Fruit fly (Drosophila melanogaster) whole organism, embryonic: ENCODE measurements around the gene CG10801.

Experiments
- Ada2b ChIP-seq: fragments of 200-800 bp; sonication (Bioruptor generic); IDR thresholded peaks from 2 replicates; pipeline ENCODE4 v1.3.6; 2022; ENCODE audit warnings: missing biosample characterization, missing genetic modification characterization
- Atf-2 ChIP-seq: fragments of 200-800 bp; sonication (Bioruptor generic); optimal IDR thresholded peaks from 2 replicates; lab custom pipeline; 2016; ENCODE audit warnings: missing biosample characterization, missing genetic modification characterization
- Atf3 ChIP-seq: fragments of 200-800 bp; sonication (Bioruptor generic); optimal IDR thresholded peaks from 3 replicates; lab custom pipeline; 2016; ENCODE audit warnings: missing biosample characterization, missing genetic modification characterization
- B-H2 ChIP-seq: fragments of 200-800 bp; sonication (Bioruptor generic); optimal IDR thresholded peaks from 2 replicates; lab custom pipeline; 2018; ENCODE audit warnings: missing biosample characterization, mild to moderate bottlenecking, missing genetic modification characterization
- CG10267 ChIP-seq: fragments of 200-800 bp; sonication (Bioruptor generic); optimal IDR thresholded peaks from 2 replicates; lab custom pipeline; 2018; ENCODE audit warnings: missing biosample characterization, mild to moderate bottlenecking, missing genetic modification characterization, moderate library complexity
- CG10274 ChIP-seq: fragments of 200-800 bp; sonication (Bioruptor generic); optimal IDR thresholded peaks from 3 replicates; lab custom pipeline; 2017; ENCODE audit warnings: missing biosample characterization, mild to moderate bottlenecking, missing genetic modification characterization
- CG10959 ChIP-seq: fragments of 200-800 bp; sonication (Bioruptor generic); IDR thresholded peaks from 2 replicates; pipeline ENCODE4 v1.3.6; 2022; ENCODE audit warnings: missing biosample characterization, missing genetic modification characterization
- CG11504 ChIP-seq: fragments of 200-800 bp; sonication (Bioruptor generic); optimal IDR thresholded peaks from 3 replicates; lab custom pipeline; 2019; ENCODE audit warnings: missing biosample characterization, mild to moderate bottlenecking, missing genetic modification characterization, moderate library complexity
- CG12391 ChIP-seq: fragments of 200-800 bp; sonication (Bioruptor generic); optimal IDR thresholded peaks from 3 replicates; lab custom pipeline; 2018; ENCODE audit warnings: missing biosample characterization, mild to moderate bottlenecking, missing genetic modification characterization, moderate library complexity
- CG14014 ChIP-seq: fragments of 200-800 bp; sonication (Bioruptor generic); IDR thresholded peaks from 2 replicates; pipeline ENCODE4 v1.3.6; 2022; ENCODE audit warnings: missing biosample characterization, missing genetic modification characterization
- CG15073 ChIP-seq: fragments of 200-800 bp; sonication (Bioruptor generic); optimal IDR thresholded peaks from 2 replicates; lab custom pipeline; 2016; ENCODE audit warnings: missing biosample characterization, missing genetic modification characterization
- CG16863 ChIP-seq: fragments of 200-800 bp; sonication (Bioruptor generic); optimal IDR thresholded peaks from 3 replicates; lab custom pipeline; 2016; ENCODE audit warnings: missing biosample characterization, missing genetic modification characterization
- CG17186 ChIP-seq: fragments of 200-800 bp; sonication (Bioruptor generic); optimal IDR thresholded peaks from 3 replicates; lab custom pipeline; 2017; ENCODE audit warnings: missing biosample characterization, missing genetic modification reagents, missing genetic modification characterization
- CG18262 ChIP-seq: fragments of 200-800 bp; optimal IDR thresholded peaks from 3 replicates; lab custom pipeline; 2019; ENCODE audit warnings: missing biosample characterization, mild to moderate bottlenecking, missing genetic modification characterization, moderate library complexity
- CG2678 ChIP-seq: fragments of 200-800 bp; sonication (Bioruptor generic); optimal IDR thresholded peaks from 3 replicates; lab custom pipeline; 2019; ENCODE audit warnings: missing biosample characterization, mild to moderate bottlenecking, missing genetic modification characterization, moderate library complexity
- CG30020 ChIP-seq: fragments of 200-800 bp; optimal IDR thresholded peaks from 2 replicates; lab custom pipeline; 2019; ENCODE audit warnings: missing biosample characterization, mild to moderate bottlenecking, missing genetic modification characterization, moderate library complexity
- CG32772 ChIP-seq: fragments of 200-800 bp; sonication (Bioruptor generic); IDR thresholded peaks from 2 replicates; pipeline ENCODE4 v1.3.6; 2022; ENCODE audit warnings: missing biosample characterization, missing genetic modification characterization
- CG3847 ChIP-seq: fragments of 200-800 bp; sonication (Bioruptor generic); IDR thresholded peaks from 2 replicates; pipeline ENCODE4 v1.3.6; 2022; ENCODE audit warnings: missing biosample characterization, missing genetic modification characterization
- CG4360 ChIP-seq: fragments of 200-800 bp; sonication (Bioruptor generic); IDR thresholded peaks from 2 replicates; pipeline ENCODE4 v1.3.6; 2022; ENCODE audit warnings: missing biosample characterization, missing genetic modification characterization
- CG4707 ChIP-seq: fragments of 200-800 bp; sonication (Bioruptor generic); optimal IDR thresholded peaks from 2 replicates; lab custom pipeline; 2018; ENCODE audit warnings: missing biosample characterization, mild to moderate bottlenecking, missing genetic modification characterization, moderate library complexity
- CG5180 ChIP-seq: fragments of 200-800 bp; sonication (Bioruptor generic); optimal IDR thresholded peaks from 3 replicates; lab custom pipeline; 2017; ENCODE audit warnings: missing biosample characterization, missing genetic modification characterization, mild to moderate bottlenecking, moderate library complexity, missing genetic modification reagents
- CG6254 ChIP-seq: fragments of 200-800 bp; sonication (Bioruptor generic); optimal IDR thresholded peaks from 3 replicates; lab custom pipeline; 2017; ENCODE audit warnings: mild to moderate bottlenecking, missing biosample characterization, missing genetic modification reagents, missing genetic modification characterization
- CG6765 ChIP-seq: fragments of 200-800 bp; sonication (Bioruptor generic); optimal IDR thresholded peaks from 3 replicates; lab custom pipeline; 2017; ENCODE audit warnings: missing biosample characterization, mild to moderate bottlenecking, missing genetic modification characterization
- CG7786 ChIP-seq: fragments of 200-800 bp; sonication (Bioruptor generic); optimal IDR thresholded peaks from 2 replicates; lab custom pipeline; 2016; ENCODE audit warnings: missing biosample characterization, missing genetic modification characterization
- Dad ChIP-seq: fragments of 200-800 bp; sonication (Bioruptor generic); optimal IDR thresholded peaks from 3 replicates; lab custom pipeline; 2016; ENCODE audit warnings: missing biosample characterization, missing genetic modification characterization
- Gsc ChIP-seq: fragments of 200-800 bp; sonication (Bioruptor generic); IDR thresholded peaks from 2 replicates; pipeline ENCODE4 v1.3.6; 2022; ENCODE audit warnings: missing biosample characterization, missing genetic modification characterization
- HLH3B ChIP-seq: fragments of 200-800 bp; sonication (Bioruptor generic); IDR thresholded peaks from 2 replicates; pipeline ENCODE4 v1.3.6; 2022; ENCODE audit warnings: missing biosample characterization, missing genetic modification characterization
- Hr51 ChIP-seq, 2 experiments: fragments of 200-800 bp; sonication (Bioruptor generic); optimal IDR thresholded peaks; 2 replicates in 1 of 2; 3 replicates in 1 of 2; lab custom pipeline; 2016 to 2018; ENCODE audit warnings: missing biosample characterization in 2 of 2, missing genetic modification characterization in 2 of 2, mild to moderate bottlenecking in 1 of 2, moderate library complexity in 1 of 2
- Mes4 ChIP-seq: fragments of 200-800 bp; sonication (Bioruptor generic); optimal IDR thresholded peaks from 2 replicates; lab custom pipeline; 2016; ENCODE audit warnings: missing biosample characterization, missing genetic modification characterization
- Myb ChIP-seq: fragments of 200-800 bp; sonication (Bioruptor generic); optimal IDR thresholded peaks from 2 replicates; lab custom pipeline; 2016; ENCODE audit warnings: missing biosample characterization, missing genetic modification characterization
- Sry-β ChIP-seq: fragments of 200-800 bp; sonication (Bioruptor generic); optimal IDR thresholded peaks from 2 replicates; lab custom pipeline; 2018; ENCODE audit warnings: missing biosample characterization, mild to moderate bottlenecking, missing genetic modification characterization, moderate library complexity
- Stat92E ChIP-seq, 3 experiments: fragments of >200 bp in 2 of 3; fragments of 200-800 bp in 1 of 3; sonication (Bioruptor generic) in 1 of 3; optimal IDR thresholded peaks; 2 replicates each; lab custom pipeline; 2017 to 2019; ENCODE audit warnings: missing biosample characterization in 3 of 3, missing genetic modification characterization in 3 of 3, mild to moderate bottlenecking in 1 of 3, moderate library complexity in 1 of 3
- ap ChIP-seq: fragments of 200-800 bp; sonication (Bioruptor generic); IDR thresholded peaks from 2 replicates; pipeline ENCODE4 v1.3.6; 2022; ENCODE audit warnings: missing biosample characterization, missing genetic modification characterization
- cad ChIP-seq: fragments of >200 bp; optimal IDR thresholded peaks from 2 replicates; lab custom pipeline; 2017; ENCODE audit warnings: missing biosample characterization, missing genetic modification characterization
- disco-r ChIP-seq: fragments of 200-800 bp; sonication (Bioruptor generic); optimal IDR thresholded peaks from 2 replicates; lab custom pipeline; 2016; ENCODE audit warnings: missing biosample characterization, missing genetic modification characterization
- ems ChIP-seq: fragments of 200-800 bp; sonication (Bioruptor generic); optimal IDR thresholded peaks from 3 replicates; lab custom pipeline; 2016; ENCODE audit warnings: missing biosample characterization, missing genetic modification characterization
- hbn ChIP-seq: fragments of 200-800 bp; sonication (Bioruptor generic); IDR thresholded peaks from 2 replicates; pipeline ENCODE4 v1.3.6; 2022; ENCODE audit warnings: missing biosample characterization, missing genetic modification characterization; ENCODE audit not compliant: partially characterized antibody
- kah ChIP-seq: fragments of 200-800 bp; sonication (Bioruptor generic); optimal IDR thresholded peaks from 2 replicates; lab custom pipeline; 2018; ENCODE audit warnings: missing biosample characterization, mild to moderate bottlenecking, missing genetic modification characterization
- mam ChIP-seq: fragments of 200-800 bp; sonication (Bioruptor generic); optimal IDR thresholded peaks from 3 replicates; lab custom pipeline; 2016; ENCODE audit warnings: missing biosample characterization, missing genetic modification characterization
- mld ChIP-seq: fragments of 200-800 bp; sonication (Bioruptor generic); IDR thresholded peaks from 3 replicates; pipeline ENCODE4 v1.3.6; 2022; ENCODE audit warnings: missing biosample characterization, missing genetic modification characterization; ENCODE audit not compliant: partially characterized antibody
- oc ChIP-seq: fragments of 200-800 bp; sonication (Bioruptor generic); optimal IDR thresholded peaks from 2 replicates; lab custom pipeline; 2018; ENCODE audit warnings: missing biosample characterization, mild to moderate bottlenecking, missing genetic modification characterization, moderate library complexity
- otp ChIP-seq: fragments of 200-800 bp; sonication (Bioruptor generic); IDR thresholded peaks from 3 replicates; pipeline ENCODE4, ENCODE4 v1.3.6; 2022; ENCODE audit warnings: missing biosample characterization, missing genetic modification characterization
- pan ChIP-seq, 4 experiments: fragments of >200 bp in 3 of 4; fragments of 200-800 bp in 1 of 4; sonication (Bioruptor generic) in 1 of 4; optimal IDR thresholded peaks in 3 of 4; IDR thresholded peaks in 1 of 4; 2 replicates each; pipeline versions ENCODE4 v1.3.6 to Lab custom; 2017 to 2022; ENCODE audit warnings: missing biosample characterization in 2 of 4, missing genetic modification characterization in 2 of 4, mixed read lengths in 1 of 4
- phol ChIP-seq: fragments of 200-800 bp; sonication (Bioruptor generic); optimal IDR thresholded peaks from 3 replicates; lab custom pipeline; 2018; ENCODE audit warnings: missing biosample characterization, mild to moderate bottlenecking, missing genetic modification characterization, moderate library complexity
- ranshi ChIP-seq: fragments of 200-800 bp; sonication (Bioruptor generic); IDR thresholded peaks from 2 replicates; pipeline ENCODE4 v1.3.6; 2022; ENCODE audit warnings: missing biosample characterization, missing genetic modification characterization
- run ChIP-seq: fragments of 200-800 bp; sonication (Bioruptor generic); optimal IDR thresholded peaks from 3 replicates; lab custom pipeline; 2018; ENCODE audit warnings: missing biosample characterization, mild to moderate bottlenecking, missing genetic modification characterization
- sisA ChIP-seq: fragments of 200-800 bp; sonication (Bioruptor generic); IDR thresholded peaks from 2 replicates; pipeline ENCODE4 v1.3.6; 2022; ENCODE audit warnings: missing biosample characterization, missing genetic modification characterization
- tgo ChIP-seq: fragments of 200-800 bp; sonication (Bioruptor generic); IDR thresholded peaks from 3 replicates; pipeline ENCODE4 v1.3.6; 2022; ENCODE audit warnings: missing biosample characterization, missing genetic modification characterization
- tll ChIP-seq, 2 experiments: fragments of 200-800 bp in 1 of 2; fragments of >200 bp in 1 of 2; sonication (Bioruptor generic) in 1 of 2; optimal IDR thresholded peaks; 2 replicates each; lab custom pipeline; 2017 to 2019; ENCODE audit warnings: missing biosample characterization in 2 of 2, missing genetic modification characterization in 2 of 2, mild to moderate bottlenecking in 1 of 2, moderate library complexity in 1 of 2
- zfh2 ChIP-seq: fragments of 200-800 bp; sonication (Bioruptor generic); optimal IDR thresholded peaks from 2 replicates; lab custom pipeline; 2016; ENCODE audit warnings: missing biosample characterization, missing genetic modification characterization

The CG10801 gene

DNA sequence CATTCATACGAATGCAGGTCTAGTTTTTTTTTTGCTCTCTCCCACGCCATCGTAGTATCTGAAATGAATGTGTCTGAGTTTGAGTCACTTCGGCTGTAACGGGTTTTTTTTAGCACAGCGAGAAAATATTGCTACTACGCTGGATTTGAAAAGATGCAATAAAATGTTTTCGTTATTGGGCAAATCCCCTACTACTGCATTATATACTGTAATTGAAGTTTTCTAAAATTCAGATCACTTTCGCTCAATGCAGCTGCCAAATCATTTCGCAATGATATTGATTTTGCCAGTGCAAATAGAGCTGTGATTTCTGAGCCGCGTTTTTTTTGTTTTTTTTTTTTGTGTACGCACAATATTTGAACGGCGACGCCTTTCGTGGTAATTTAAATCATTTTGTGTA lies 27.5 kb upstream of the CG10801 start (continued):
- TF ChIP-seq disco-r (GFP tag; lab: Kevin White, UChicago) (no peak), Gsc (no peak), ap (GFP tag; lab: Robert Waterston, UW) (no peak), CG12391 (tag; lab: Kevin White, UChicago) (peak; percentile 29), CG16863 (peak; percentile 5), CG15073 (GFP tag; lab: Kevin White, UChicago) (no peak), mld (no peak), Hr51 (GFP tag; optimal IDR thresholded peaks at IDR 0.05; lab: Kevin White, UChicago) (peak in 1 of 2 experiments; percentile 62), CG10274 (GFP tag; lab: Kevin White, UChicago) (no peak), CG6765 (GFP tag; lab: Kevin White, UChicago) (no peak), Atf-2 (GFP tag; lab: Kevin White, UChicago) (no peak), ranshi (GFP tag; lab: Robert Waterston, UW) (peak; percentile 44; the same call in 1 of the 2 replicates), CG10959 (GFP tag; lab: Robert Waterston, UW) (no peak), tgo (GFP tag; lab: Robert Waterston, UW) (peak; percentile 53; the same call in 2 of the 3 replicates), CG4360 (peak; percentile 7; the same call in 1 of the 2 replicates), CG14014 (peak; percentile 53; the same call in 1 of the 2 replicates), hbn (no peak), Stat92E (GFP tag; optimal IDR thresholded peaks at IDR 0.05; lab: Kevin White, UChicago) (no peak), Sry-β (GFP tag; lab: Kevin White, UChicago) (no peak), oc (tag; lab: Kevin White, UChicago) (no peak), otp (0 out of 3 replicates have a peak, but pooled peaks have one; percentile 23), ems (GFP tag; lab: Kevin White, UChicago) (no peak), CG3847 (GFP tag; lab: Robert Waterston, UW) (no peak), mam (GFP tag; lab: Kevin White, UChicago) (peak; percentile 57), Ada2b (GFP tag; lab: Robert Waterston, UW) (peak; percentile 63), Mes4 (no peak), sisA (peak; percentile 73), CG2678 (peak; percentile 40), zfh2 (GFP tag; lab: Kevin White, UChicago) (peak; percentile 1), CG32772 (GFP tag; lab: Robert Waterston, UW) (peak; percentile 52; the same call in 1 of the 2 replicates), CG10267 (tag; lab: Kevin White, UChicago) (no peak), CG4707 (GFP tag; lab: Kevin White, UChicago) (no peak), CG5180 (GFP tag; lab: Kevin White, UChicago) (no peak), B-H2 (GFP tag; lab: Kevin White, UChicago) (no peak), cad (GFP tag; lab: Kevin White, UChicago) (no peak), CG17186 (no peak), CG11504 (peak; percentile 59), run (tag; lab: Kevin White, UChicago) (no peak), Dad (GFP tag; lab: Kevin White, UChicago) (no peak), CG6254 (GFP tag; lab: Kevin White, UChicago) (no peak), CG18262 (peak; percentile 8), Myb (GFP tag; lab: Kevin White, UChicago) (peak; percentile 9), kah (GFP tag; lab: Kevin White, UChicago) (no peak), tll (GFP tag; optimal IDR thresholded peaks at IDR 0.05; lab: Kevin White, UChicago) (no peak), CG30020 (tag; lab: Kevin White, UChicago) (no peak), phol (tag; lab: Kevin White, UChicago) (peak; percentile 33), pan (optimal IDR thresholded peaks at IDR 0.05; lab: Kevin White, UChicago) (no peak), pan (GFP tag; optimal IDR thresholded peaks at IDR 0.05 in 1 of 2, IDR thresholded peaks at IDR 0.05 in 1 of 2) (peak in 1 of 2 experiments; percentile 75), Atf3 (peak; percentile 20), HLH3B (peak; percentile 52; the same call in 1 of the 2 replicates), CG7786 (GFP tag; lab: Kevin White, UChicago) (peak; percentile 35)
